Worm (Caenorhabditis elegans): Measurements from ENCODE around the gene Y43F8C.15.

- TF ChIP-seq nhr-77 (tag; optimal IDR thresholded peaks at IDR 0.05) (no peak), ama-1 (optimal IDR thresholded peaks at IDR 0.05) (no peak), snpc-4 (tag; optimal IDR thresholded peaks at IDR 0.05) (no peak), mdl-1 (tag; optimal IDR thresholded peaks at IDR 0.05) (no peak), lin-39 (tag; optimal IDR thresholded peaks at IDR 0.05) (no peak), unc-55 (GFP tag; optimal IDR thresholded peaks at IDR 0.05) (no peak), ztf-11 (tag; optimal IDR thresholded peaks at IDR 0.05) (no peak), C34F6.9 (tag; optimal IDR thresholded peaks at IDR 0.05) (no peak), sma-3 (GFP tag; optimal IDR thresholded peaks at IDR 0.05) (no peak), egl-27 (tag; optimal IDR thresholded peaks at IDR 0.05) (no peak), fos-1 (tag; optimal IDR thresholded peaks at IDR 0.05) (no peak)
These were observed 19.0 kb downstream of the Y43F8C.15 start for ce11 chrV:19691271-19691886.

Data from whole organism, L2 larva.